Worm (Caenorhabditis elegans) whole organism, young adult: ENCODE results near the gene ugt-48.

ENCODE experiments used
- F39B2.1 ChIP-seq: fragments of 200-800 bp; sonication (Bioruptor generic); IDR thresholded peaks from 2 replicates; pipeline ENCODE4 v1.3.6; 2022; ENCODE audit warnings: missing genetic modification reagents, missing genetic modification characterization, missing compliant biosample characterization
- Y56A3A.18 ChIP-seq: fragments of 200-800 bp; sonication (Bioruptor generic); IDR thresholded peaks from 2 replicates; pipeline ENCODE4 v1.3.6; 2022; ENCODE audit warnings: missing genetic modification reagents, missing genetic modification characterization, missing compliant biosample characterization
- ama-1 ChIP-seq, 3 experiments: fragments of 150-350 bp in 1 of 3; sonication (generic microtip) in 2 of 3; optimal IDR thresholded peaks; 2 replicates each; lab custom pipeline; 2014 to 2018; ENCODE audit warnings: missing biosample characterization in 2 of 3, missing genetic modification characterization in 2 of 3, missing genetic modification reagents in 2 of 3
- attf-3 ChIP-seq: fragments of 200-800 bp; sonication (Bioruptor generic); conservative IDR thresholded peaks from 2 replicates; pipeline ENCODE4 v1.3.6; 2022; ENCODE audit warnings: missing genetic modification reagents, missing genetic modification characterization, missing compliant biosample characterization
- bed-2 ChIP-seq: fragments of 200-800 bp; sonication (Bioruptor generic); IDR thresholded peaks from 2 replicates; pipeline ENCODE4 v1.3.6; 2022; ENCODE audit warnings: missing genetic modification reagents, missing genetic modification characterization, missing compliant biosample characterization
- dox-1 ChIP-seq: fragments of 200-800 bp; sonication (Bioruptor generic); IDR thresholded peaks from 2 replicates; pipeline ENCODE4 v1.3.6; 2022; ENCODE audit warnings: missing genetic modification reagents, missing genetic modification characterization, missing compliant biosample characterization
- dpl-1 ChIP-seq: fragments of 150-350 bp; optimal IDR thresholded peaks from 2 replicates; lab custom pipeline; 2014; ENCODE audit warnings: missing biosample characterization, missing genetic modification reagents, missing genetic modification characterization
- egrh-3 ChIP-seq: fragments of 200-800 bp; sonication (Bioruptor generic); IDR thresholded peaks from 2 replicates; pipeline ENCODE4 v1.3.6; 2022; ENCODE audit warnings: missing genetic modification reagents, missing genetic modification characterization, missing compliant biosample characterization
- lin-40 ChIP-seq: sonication (generic microtip); optimal IDR thresholded peaks from 2 replicates; lab custom pipeline; 2016; ENCODE audit warnings: missing genetic modification characterization, mild to moderate bottlenecking, missing compliant biosample characterization, missing genotype, missing genetic modification reagents
- lsy-27 ChIP-seq: sonication (generic microtip); optimal IDR thresholded peaks from 2 replicates; lab custom pipeline; 2017; ENCODE audit warnings: missing genetic modification characterization, mild to moderate bottlenecking, missing compliant biosample characterization, antibody characterized with exemption, missing genotype, borderline replicate concordance; ENCODE audit not compliant: insufficient read depth
- nfya-1 ChIP-seq: sonication (generic microtip); optimal IDR thresholded peaks from 2 replicates; lab custom pipeline; 2017; ENCODE audit warnings: antibody characterized with exemption, missing compliant biosample characterization, missing genetic modification characterization, borderline replicate concordance; ENCODE audit not compliant: insufficient read depth
- tbx-9 ChIP-seq: sonication (generic microtip); optimal IDR thresholded peaks from 2 replicates; lab custom pipeline; 2016; ENCODE audit warnings: borderline replicate concordance, missing genetic modification characterization, inconsistent platforms, missing compliant biosample characterization
- unc-62 ChIP-seq: fragments of 150-350 bp; optimal IDR thresholded peaks from 2 replicates; lab custom pipeline; 2014; ENCODE audit warnings: missing biosample characterization, missing genetic modification reagents, missing genetic modification characterization
- ztf-28 ChIP-seq: fragments of 200-800 bp; sonication (Bioruptor generic); IDR thresholded peaks from 2 replicates; pipeline ENCODE4 v1.3.6; 2022; ENCODE audit warnings: missing genetic modification reagents, missing genetic modification characterization, missing compliant biosample characterization

DNA sequence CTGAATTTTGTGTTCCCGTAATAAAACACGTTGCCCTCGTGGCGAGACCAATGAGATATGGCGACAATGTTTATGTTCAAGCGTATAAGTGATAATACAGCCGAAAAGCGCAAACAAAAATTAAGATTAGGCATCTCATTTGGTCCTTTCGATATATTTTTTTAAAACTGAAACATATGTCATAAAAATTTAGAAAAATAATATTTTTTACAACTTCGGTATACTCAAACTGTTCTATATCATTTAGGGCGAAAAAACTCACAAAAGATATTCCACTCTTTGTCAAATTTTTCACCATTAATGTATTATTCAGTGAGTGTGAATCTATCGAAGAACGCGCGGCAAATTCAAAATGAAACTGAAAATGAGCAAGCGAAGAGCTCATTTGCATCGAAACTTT is 9.4 kb downstream of the ugt-48 start, which contains the start of gene cft-1:
- TF ChIP-seq bed-2 (GFP tag; lab: Robert Waterston, UW) (no peak), lin-40 (tag; lab: Kevin White, UChicago) (no peak), lsy-27 (no peak), ama-1 (optimal IDR thresholded peaks at IDR 0.05; lab: Kevin White, UChicago) (no peak), ama-1 (GFP tag; optimal IDR thresholded peaks at IDR 0.05; lab: Kevin White, UChicago) (no peak), ztf-28 (no peak), Y56A3A.18 (GFP tag; lab: Robert Waterston, UW) (no peak), F39B2.1 (GFP tag; lab: Robert Waterston, UW) (no peak), attf-3 (GFP tag; lab: Robert Waterston, UW) (no peak), tbx-9 (tag; lab: Kevin White, UChicago) (no peak), egrh-3 (GFP tag; lab: Robert Waterston, UW) (no peak), unc-62 (no peak), dpl-1 (GFP tag; lab: Kevin White, UChicago) (no peak), nfya-1 (tag; lab: Kevin White, UChicago) (no peak), dox-1 (GFP tag; lab: Robert Waterston, UW) (no peak)
